Worm (Caenorhabditis elegans): ENCODE measurements around the gene psd-1.

DNA sequence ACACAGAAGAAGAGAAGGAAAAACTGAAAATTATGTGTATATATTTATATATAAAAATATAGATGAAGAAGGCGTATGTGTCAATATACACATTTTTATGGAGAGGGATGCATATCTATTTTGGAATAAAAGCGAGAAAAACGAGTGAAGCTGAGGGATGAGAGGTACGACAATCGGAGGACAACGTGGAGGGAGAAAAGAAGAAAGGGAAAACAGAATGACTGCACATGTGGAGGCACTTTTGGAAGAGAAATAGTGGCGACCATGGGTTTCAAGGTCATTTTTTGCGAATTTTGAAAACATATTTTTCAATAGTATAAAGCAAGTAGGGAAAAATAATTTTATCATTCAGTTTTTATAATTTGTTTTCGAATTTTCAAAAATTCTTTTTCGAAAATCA lies 17.4 kb upstream of the psd-1 start:
- TF ChIP-seq lin-39 (tag; optimal IDR thresholded peaks at IDR 0.05) (no peak), mdl-1 (tag; optimal IDR thresholded peaks at IDR 0.05) (peak in 1 of 2 experiments; percentile 75), fkh-10 (GFP tag; optimal IDR thresholded peaks at IDR 0.05) (no peak)
